Worm (Caenorhabditis elegans) whole organism, L4 larva: Measurements from ENCODE around the gene B0563.18.
A peak's percentile ranks its signal among the peaks of the same experiment; 100 is the strongest.

Source experiments
- F10B5.3 ChIP-seq: sonication (generic microtip); optimal IDR thresholded peaks from 2 replicates; lab custom pipeline; 2016; ENCODE audit warnings: mild to moderate bottlenecking, missing genetic modification characterization, missing compliant biosample characterization
- F26F4.8 ChIP-seq: fragments of 200-800 bp; sonication (Bioruptor generic); conservative IDR thresholded peaks from 2 replicates; pipeline ENCODE4 v1.3.6; 2022; ENCODE audit warnings: missing genetic modification characterization, missing compliant biosample characterization
- ZK546.5 ChIP-seq, 2 experiments: sonication (generic microtip); optimal IDR thresholded peaks; 2 replicates each; lab custom pipeline; 2017; ENCODE audit warnings: missing biosample characterization in 2 of 2, missing genetic modification characterization in 2 of 2
- aha-1 ChIP-seq: fragments of 150-350 bp; peaks from one replicate; lab custom pipeline; 2014; ENCODE audit warnings: missing biosample characterization, missing genetic modification characterization
- aly-2 ChIP-seq: sonication (generic microtip); optimal IDR thresholded peaks from 2 replicates; lab custom pipeline; 2018; ENCODE audit warnings: missing biosample characterization, missing genetic modification characterization
- attf-4 ChIP-seq: sonication (generic microtip); optimal IDR thresholded peaks from 3 replicates; lab custom pipeline; 2017; ENCODE audit warnings: missing biosample characterization, missing genetic modification characterization
- ceh-82 ChIP-seq: sonication (generic microtip); optimal IDR thresholded peaks from 2 replicates; lab custom pipeline; 2017; ENCODE audit warnings: missing biosample characterization, missing genetic modification characterization
- daf-19 ChIP-seq: fragments of 200-800 bp; sonication (Bioruptor generic); conservative IDR thresholded peaks from 2 replicates; pipeline ENCODE4 v1.3.6; 2022; ENCODE audit warnings: missing genetic modification characterization, missing compliant biosample characterization
- dmd-8 ChIP-seq: fragments of 200-800 bp; sonication (Bioruptor generic); IDR thresholded peaks from 2 replicates; pipeline ENCODE4 v1.3.6; 2022; ENCODE audit warnings: missing genetic modification characterization, missing compliant biosample characterization
- dmd-9 ChIP-seq: fragments of 200-800 bp; sonication (Bioruptor generic); IDR thresholded peaks from 2 replicates; pipeline ENCODE4 v1.3.6; 2022; ENCODE audit warnings: missing genetic modification reagents, missing genetic modification characterization, missing compliant biosample characterization
- dpl-1 ChIP-seq: fragments of 150-350 bp; optimal IDR thresholded peaks from 2 replicates; lab custom pipeline; 2014; ENCODE audit warnings: missing biosample characterization, missing genetic modification reagents, missing genetic modification characterization
- dve-1 ChIP-seq: sonication (generic microtip); optimal IDR thresholded peaks from 2 replicates; lab custom pipeline; 2017; ENCODE audit warnings: antibody characterized with exemption, mild to moderate bottlenecking, missing genetic modification characterization, missing compliant biosample characterization; ENCODE audit not compliant: insufficient read depth
- fos-1 ChIP-seq: fragments of 150-350 bp; optimal IDR thresholded peaks from 2 replicates; lab custom pipeline; 2014; ENCODE audit warnings: missing biosample characterization, missing genetic modification characterization
- hlh-11 ChIP-seq: fragments of 200-800 bp; sonication (Bioruptor generic); optimal IDR thresholded peaks from 2 replicates; lab custom pipeline; 2018; ENCODE audit warnings: mild to moderate bottlenecking, missing genetic modification characterization, missing compliant biosample characterization
- hmg-1.1 ChIP-seq: fragments of 200-800 bp; sonication (Bioruptor generic); IDR thresholded peaks from 2 replicates; pipeline ENCODE4 v1.3.6; 2022; ENCODE audit warnings: missing genetic modification reagents, missing genetic modification characterization, missing compliant biosample characterization
- lin-1 ChIP-seq: fragments of 200-800 bp; sonication (Bioruptor generic); IDR thresholded peaks from 2 replicates; pipeline ENCODE4 v1.3.6; 2022; ENCODE audit warnings: missing genetic modification reagents, missing genetic modification characterization, missing compliant biosample characterization
- lin-15B ChIP-seq: fragments of 150-350 bp; sonication (generic microtip); optimal IDR thresholded peaks from 3 replicates; lab custom pipeline; 2014; ENCODE audit warnings: missing biosample characterization, missing genetic modification characterization
- lin-38 ChIP-seq: fragments of 200-800 bp; sonication (Bioruptor generic); IDR thresholded peaks from 2 replicates; pipeline ENCODE4 v1.3.6; 2022; ENCODE audit warnings: missing genetic modification reagents, missing genetic modification characterization, missing compliant biosample characterization
- lir-3 ChIP-seq: sonication (generic microtip); optimal IDR thresholded peaks from 2 replicates; lab custom pipeline; 2016; ENCODE audit warnings: mild to moderate bottlenecking, missing genetic modification characterization, missing compliant biosample characterization
- lsy-2 ChIP-seq, 2 experiments: fragments of 150-350 bp in 1 of 2; sonication (generic microtip) in 1 of 2; optimal IDR thresholded peaks; 2 replicates each; lab custom pipeline; 2014 to 2017; ENCODE audit warnings: missing biosample characterization in 2 of 2, missing genetic modification characterization in 2 of 2
- mes-2 ChIP-seq: sonication (generic microtip); optimal IDR thresholded peaks from 2 replicates; lab custom pipeline; 2016; ENCODE audit warnings: missing genotype, mild to moderate bottlenecking, missing genetic modification characterization, missing compliant biosample characterization; ENCODE audit not compliant: poor library complexity, severe bottlenecking
- mxl-3 ChIP-seq: fragments of 200-800 bp; sonication (Bioruptor generic); optimal IDR thresholded peaks from 2 replicates; lab custom pipeline; 2018; ENCODE audit warnings: mild to moderate bottlenecking, missing genetic modification characterization, missing compliant biosample characterization
- nhr-10 ChIP-seq: fragments of 150-350 bp; optimal IDR thresholded peaks from 2 replicates; lab custom pipeline; 2014; ENCODE audit warnings: missing biosample characterization, missing genetic modification characterization
- nhr-11 ChIP-seq: fragments of 150-350 bp; optimal IDR thresholded peaks from 2 replicates; lab custom pipeline; 2014; ENCODE audit warnings: missing biosample characterization, missing genetic modification characterization
- nhr-28 ChIP-seq: fragments of 150-350 bp; optimal IDR thresholded peaks from 2 replicates; lab custom pipeline; 2014; ENCODE audit warnings: missing biosample characterization, missing genetic modification characterization
- nhr-41 ChIP-seq: fragments of 200-800 bp; sonication (Bioruptor generic); IDR thresholded peaks from 2 replicates; pipeline ENCODE4 v1.3.6; 2022; ENCODE audit warnings: missing genetic modification reagents, missing genetic modification characterization, missing compliant biosample characterization
- nhr-77 ChIP-seq: fragments of 150-350 bp; optimal IDR thresholded peaks from 2 replicates; lab custom pipeline; 2014; ENCODE audit warnings: missing biosample characterization, missing genetic modification characterization
- pha-4 ChIP-seq, 2 experiments: fragments of 150-350 bp in 1 of 2; fragments of 200-800 bp in 1 of 2; sonication (Bioruptor generic) in 1 of 2; IDR thresholded peaks in 1 of 2; optimal IDR thresholded peaks in 1 of 2; 2 replicates each; pipeline versions ENCODE4 v1.3.6 to Lab custom; 2014 to 2022; ENCODE audit warnings: missing genetic modification characterization in 2 of 2, missing genetic modification reagents in 2 of 2, missing biosample characterization in 1 of 2, missing compliant biosample characterization in 1 of 2
- php-3 ChIP-seq: fragments of 200-800 bp; sonication (Bioruptor generic); IDR thresholded peaks from 2 replicates; pipeline ENCODE4 v1.3.6; 2022; ENCODE audit warnings: missing genetic modification reagents, missing genetic modification characterization, missing compliant biosample characterization
- pqm-1 ChIP-seq: sonication (generic microtip); optimal IDR thresholded peaks from 2 replicates; lab custom pipeline; 2017; ENCODE audit warnings: missing biosample characterization, missing genetic modification characterization
- snpc-1.2 ChIP-seq: fragments of 200-800 bp; sonication (Bioruptor generic); IDR thresholded peaks from 2 replicates; pipeline ENCODE4 v1.3.6; 2022; ENCODE audit warnings: missing genetic modification reagents, missing genetic modification characterization, missing compliant biosample characterization
- snpc-4 ChIP-seq: fragments of 150-350 bp; optimal IDR thresholded peaks from 2 replicates; lab custom pipeline; 2014; ENCODE audit warnings: missing biosample characterization, missing genetic modification characterization
- spr-1 ChIP-seq: sonication (generic microtip); optimal IDR thresholded peaks from 2 replicates; lab custom pipeline; 2016; ENCODE audit warnings: mild to moderate bottlenecking, missing genetic modification characterization, missing compliant biosample characterization
- tag-97 ChIP-seq: fragments of 200-800 bp; sonication (Bioruptor generic); IDR thresholded peaks from 2 replicates; pipeline ENCODE4 v1.3.6; 2022; ENCODE audit warnings: missing genetic modification characterization, missing compliant biosample characterization
- unc-130 ChIP-seq: sonication (generic microtip); optimal IDR thresholded peaks from 2 replicates; lab custom pipeline; 2016; ENCODE audit warnings: missing genetic modification reagents, missing genetic modification characterization, missing compliant biosample characterization
- unc-62 ChIP-seq, 3 experiments: fragments of 150-350 bp in 1 of 3; sonication (generic microtip); optimal IDR thresholded peaks in 2 of 3; peaks in 1 of 3; 1 replicate in 1 of 3; 2 replicates in 2 of 3; lab custom pipeline; 2014 to 2017; ENCODE audit warnings: missing biosample characterization in 3 of 3, missing genetic modification characterization in 3 of 3, missing genetic modification reagents in 3 of 3, missing genotype in 1 of 3
- ztf-11 ChIP-seq: fragments of 150-350 bp; optimal IDR thresholded peaks from 2 replicates; lab custom pipeline; 2014; ENCODE audit warnings: missing biosample characterization, missing genetic modification characterization
- ztf-7 ChIP-seq: fragments of 150-350 bp; optimal IDR thresholded peaks from 2 replicates; lab custom pipeline; 2014; ENCODE audit warnings: missing biosample characterization, missing genetic modification characterization

Gene B0563.18

DNA sequence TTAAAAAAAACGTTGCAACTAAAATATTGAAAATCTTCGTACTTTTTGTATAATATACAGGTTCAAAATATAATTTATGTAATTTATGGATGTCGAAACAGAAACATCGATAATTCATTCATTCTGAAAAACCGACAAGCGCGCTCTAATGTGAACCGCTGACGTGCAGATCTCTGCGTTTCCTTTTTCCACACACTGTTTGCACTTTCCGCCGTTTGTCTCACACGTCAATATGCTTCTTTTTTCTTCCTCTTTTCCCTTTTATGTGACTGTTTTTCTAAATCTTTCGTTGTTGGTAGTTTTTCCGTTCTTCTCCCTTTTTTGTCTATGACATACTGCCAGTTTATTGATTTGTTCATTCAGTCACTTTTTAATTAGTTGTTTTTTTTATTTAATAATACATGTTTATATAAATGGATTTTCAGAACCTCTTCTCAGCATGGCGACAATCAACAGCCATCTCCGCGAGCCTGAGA lies 22.1 kb upstream of the B0563.18 start, which contains the start of gene tmbi-4 (continued):
- TF ChIP-seq pha-4 (GFP tag; IDR thresholded peaks at IDR 0.05; lab: Robert Waterston, UW) (no peak), pha-4 (tag; optimal IDR thresholded peaks at IDR 0.05; lab: Kevin White, UChicago) (peak; percentile 69), dve-1 (tag; lab: Kevin White, UChicago) (peak; percentile 65), tag-97 (no peak), attf-4 (no peak), unc-62 (GFP tag; optimal IDR thresholded peaks at IDR 0.05 in 1 of 2; lab: Kevin White, UChicago) (peak in 1 of 2 experiments; percentile 87), unc-62 (tag; optimal IDR thresholded peaks at IDR 0.05; lab: Kevin White, UChicago) (no peak), daf-19 (GFP tag; lab: Robert Waterston, UW) (no peak), mes-2 (tag; lab: Kevin White, UChicago) (peak; percentile 76), dpl-1 (GFP tag; lab: Kevin White, UChicago) (peak; percentile 24), nhr-11 (tag; lab: Kevin White, UChicago) (peak; percentile 51), lin-38 (GFP tag; lab: Robert Waterston, UW) (peak; percentile 79), dmd-9 (no peak)

- no peak for TF ChIP-seq ztf-11 (tag; lab: Kevin White, UChicago)
- no peak for TF ChIP-seq unc-130 (GFP tag; lab: Kevin White, UChicago)
- TF ChIP-seq snpc-1.2 (GFP tag; lab: Robert Waterston, UW): no peak
- TF ChIP-seq ZK546.5 (tag; optimal IDR thresholded peaks at IDR 0.05; lab: Kevin White, UChicago): no peak
- no peak for TF ChIP-seq ceh-82
- no peak for TF ChIP-seq F26F4.8 (GFP tag; lab: Robert Waterston, UW)
- no peak for TF ChIP-seq nhr-28 (tag; lab: Kevin White, UChicago)
- no peak for TF ChIP-seq lsy-2 (tag; optimal IDR thresholded peaks at IDR 0.05; lab: Kevin White, UChicago)
- no peak for TF ChIP-seq ztf-7
- no peak for TF ChIP-seq nhr-41 (GFP tag; lab: Robert Waterston, UW)
- no peak for TF ChIP-seq lir-3 (tag; lab: Kevin White, UChicago)
- TF ChIP-seq dmd-8 (GFP tag; lab: Robert Waterston, UW): no peak
- no peak for TF ChIP-seq F10B5.3
- TF ChIP-seq nhr-10 (tag; lab: Kevin White, UChicago): no peak
- TF ChIP-seq, all 104 proteins: peak for 0
Observed at ce11 chrX:9154216-9154615, 18.2 kb upstream of the B0563.18 start, which contains the start of gene B0563.7. TSS of gene B0563.7 (minus strand) at chrX:9154316.

ce11 chrX:9155751-9156150 lies 16.6 kb upstream of the B0563.18 start:
- TF ChIP-seq nhr-28 (tag; lab: Kevin White, UChicago) (peak; percentile 66), hmg-1.1 (no peak), spr-1 (no peak), nhr-77 (peak; percentile 3), fos-1 (tag; lab: Kevin White, UChicago) (no peak), snpc-4 (tag; lab: Kevin White, UChicago) (no peak), ZK546.5 (tag; optimal IDR thresholded peaks at IDR 0.05; lab: Kevin White, UChicago) (no peak), php-3 (GFP tag; lab: Robert Waterston, UW) (peak; percentile 95), aha-1 (tag; lab: Kevin White, UChicago) (no peak), hlh-11 (tag; lab: Kevin White, UChicago) (peak; percentile 14), mxl-3 (GFP tag; lab: Kevin White, UChicago) (no peak), pqm-1 (tag; lab: Kevin White, UChicago) (peak; percentile 64), lin-15B (tag; lab: Kevin White, UChicago) (no peak), lin-1 (GFP tag; lab: Robert Waterston, UW) (no peak), aly-2 (no peak), ztf-7 (no peak)
